Fruit fly (Drosophila melanogaster) whole organism, larva: Measurements from ENCODE around the gene CG31198.

Experiments used
- noc ChIP-seq: fragments of 200-800 bp; sonication (Bioruptor generic); optimal IDR thresholded peaks from 3 replicates; lab custom pipeline; 2019; ENCODE audit warnings: missing biosample characterization, mild to moderate bottlenecking, missing genetic modification characterization, moderate library complexity

Gene CG31198

dm6 chr3R:21745887-21746286, 8.2 kb upstream of the CG31198 start:
- no peak for TF ChIP-seq noc

dm6 chr3R:21748954-21749920, 4.9 kb upstream of the CG31198 start, which contains the start of gene CG31233:
Gene CG31233, plus strand, starts transcription at chr3R:21749853.
- TF ChIP-seq noc: peak; percentile 54

- peak; percentile 86 for TF ChIP-seq noc
Measured at dm6 chr3R:21753099-21753498, 1.0 kb upstream of the CG31198 start.

dm6 chr3R:21757550-21757949, 3.4 kb downstream of the CG31198 start:
- peak; percentile 20 for TF ChIP-seq noc

DNA sequence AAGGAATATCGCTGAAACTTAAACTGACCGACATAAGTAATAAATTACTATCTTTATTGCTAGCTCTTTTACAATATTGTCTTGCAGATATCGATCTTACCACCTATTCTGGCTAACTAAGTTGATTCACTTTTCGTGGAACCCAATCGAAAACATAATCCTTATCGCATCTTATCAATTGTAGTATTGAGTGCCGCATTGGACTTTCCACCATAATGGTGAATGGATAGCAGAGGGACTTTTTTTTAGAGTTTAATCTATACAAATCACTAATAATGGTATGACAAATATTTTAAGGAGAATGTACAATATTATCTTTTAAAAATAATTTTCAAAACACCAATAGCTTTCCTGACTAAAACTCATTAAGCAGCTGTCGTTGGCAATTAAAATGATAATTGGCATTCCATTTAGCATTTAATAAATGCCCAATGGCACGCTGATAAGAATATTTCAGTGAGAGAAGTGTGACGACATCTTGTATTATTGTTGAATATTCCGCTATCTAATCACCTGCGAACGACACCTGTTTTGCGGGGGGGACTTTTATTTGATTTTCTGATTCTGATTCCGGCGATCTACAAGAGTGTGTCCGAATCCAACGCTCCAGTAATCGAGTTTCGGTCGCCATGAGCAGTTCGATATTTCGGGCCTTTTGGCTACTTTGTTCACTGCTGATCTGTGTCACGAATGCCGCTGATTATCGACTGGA, 4.2 kb downstream of the CG31198 start, which contains the start of gene CG42335:
Gene CG42335, plus strand, starts transcription at position 620 of the 712 bp plus-strand sequence.
- TF ChIP-seq noc: peak; percentile 45

DNA sequence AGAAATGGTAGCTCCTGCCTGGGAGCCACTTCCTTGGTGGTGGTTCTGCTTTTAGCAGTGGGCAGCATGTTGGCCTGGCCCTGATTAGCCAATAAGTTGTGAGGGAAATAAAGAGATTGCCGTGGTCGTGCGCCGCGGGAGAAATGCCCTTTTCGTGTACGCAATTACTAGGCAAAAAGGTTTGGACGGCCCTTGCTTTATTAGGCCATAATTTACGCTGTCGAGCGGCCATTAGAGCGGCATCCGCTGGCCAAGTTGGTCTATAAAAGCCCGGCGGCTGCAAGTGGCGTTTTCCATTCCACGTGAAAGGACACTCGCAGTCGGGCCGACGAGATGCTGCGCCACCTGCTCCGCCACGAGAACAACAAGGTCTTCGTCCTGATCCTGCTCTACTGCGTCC, 15.1 kb downstream of the CG31198 start, which contains the start of gene Burs:
Gene Burs, plus strand, starts transcription at position 301 of the 400 bp plus-strand sequence.
- no peak for TF ChIP-seq noc

DNA sequence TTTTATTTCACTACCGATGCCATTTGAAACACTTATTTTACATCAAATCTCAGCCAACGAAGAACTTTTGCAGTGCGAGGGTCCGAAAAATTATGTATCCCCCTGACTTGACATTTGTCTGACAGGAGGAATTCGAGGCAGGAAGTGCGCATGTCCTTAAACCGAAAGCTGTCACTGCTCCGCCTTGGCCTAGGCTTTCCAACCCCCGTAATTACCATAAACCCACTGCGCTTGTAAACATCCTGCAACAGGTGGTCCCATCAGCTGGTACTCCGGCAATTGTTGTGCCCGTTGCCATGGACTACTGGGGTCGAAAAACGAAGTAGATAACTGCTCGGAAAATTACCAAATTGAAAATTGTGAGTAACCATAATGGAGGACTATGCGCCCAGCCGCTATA, 21.6 kb downstream of the CG31198 start, which contains the start of the genes GABA-B-R2 and CG6800:
Gene GABA-B-R2, minus strand, starts transcription at position 75 of the 400 bp plus-strand sequence.
Gene CG6800, plus strand, starts transcription at position 373 of the 400 bp plus-strand sequence.
- no peak for TF ChIP-seq noc

dm6 chr3R:21777660-21778059, 23.5 kb downstream of the CG31198 start, which contains the start of gene Polr1H:
Gene Polr1H, minus strand, starts transcription at chr3R:21777847.
- TF ChIP-seq noc: no peak

- TF ChIP-seq noc: no peak
Measured at dm6 chr3R:21780086-21780485, 26.0 kb downstream of the CG31198 start.

- peak; percentile 68 for TF ChIP-seq noc
Measured at dm6 chr3R:21781448-21781847, 27.3 kb downstream of the CG31198 start.

DNA sequence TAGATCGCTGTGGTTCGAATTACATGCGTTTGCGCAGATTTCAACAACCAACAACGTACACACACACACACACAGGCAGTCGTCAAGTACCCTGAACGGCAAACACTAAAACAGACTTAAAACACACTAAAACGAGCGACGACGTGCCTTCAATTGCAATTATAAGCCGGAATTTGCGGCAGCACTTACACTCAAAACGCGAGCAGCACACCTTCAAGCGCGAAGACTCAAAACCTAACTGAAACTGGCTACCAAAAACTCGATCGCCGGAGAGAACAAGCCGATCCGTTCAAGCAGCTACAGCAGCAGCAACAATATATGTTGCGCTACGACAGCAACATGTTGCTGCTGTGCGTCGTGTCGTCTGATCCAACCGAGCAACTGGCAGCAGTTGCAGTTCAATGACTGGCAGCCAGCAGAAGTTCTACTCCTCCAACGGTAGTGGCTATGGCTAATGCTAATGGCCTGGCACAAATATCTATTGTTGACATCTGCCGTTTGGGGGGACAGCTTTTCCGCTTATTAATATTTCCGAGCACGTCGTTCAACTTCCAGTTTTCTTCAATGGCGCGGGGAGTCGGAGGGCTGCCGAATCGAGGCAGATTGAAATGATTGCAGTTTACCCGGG, 28.3 kb downstream of the CG31198 start, which contains the start of gene tsl:
Gene tsl, minus strand, starts transcription at position 242 of the 628 bp plus-strand sequence.
- no peak for TF ChIP-seq noc

DNA sequence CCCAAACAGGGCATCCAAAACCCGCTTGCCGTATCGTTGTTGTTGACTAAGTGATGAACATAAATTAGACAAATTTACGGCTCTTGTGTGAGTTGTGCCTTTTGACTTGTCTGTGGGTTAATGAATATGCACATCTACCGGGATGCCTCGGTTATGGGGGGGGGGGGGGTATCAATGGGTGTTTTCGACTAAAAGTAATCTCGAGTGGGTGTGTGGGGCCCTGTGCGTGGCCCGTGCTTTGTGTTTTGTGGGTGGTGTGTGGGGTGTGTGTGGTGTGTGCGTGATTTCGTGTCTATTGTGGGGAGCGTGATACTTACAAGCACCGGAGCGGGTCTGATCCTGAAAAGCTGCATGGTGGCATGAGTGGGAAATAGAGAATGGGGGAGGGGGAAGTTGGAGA, 36.3 kb downstream of the CG31198 start:
- TF ChIP-seq noc: no peak

- no peak for TF ChIP-seq noc
Measured at dm6 chr3R:21793760-21794159, 39.6 kb downstream of the CG31198 start.

dm6 chr3R:21807264-21807663, 53.1 kb downstream of the CG31198 start:
- no peak for TF ChIP-seq noc
